Worm (Caenorhabditis elegans) whole organism, L2 larva: ENCODE data around the gene szy-20.

Source experiments
- ama-1 ChIP-seq: fragments of 150-350 bp; optimal IDR thresholded peaks from 2 replicates; lab custom pipeline; 2018; ENCODE audit warnings: inconsistent platforms
- lin-13 ChIP-seq: fragments of 150-350 bp; optimal IDR thresholded peaks from 2 replicates; lab custom pipeline; 2014; ENCODE audit warnings: missing biosample characterization, missing genetic modification reagents, missing genetic modification characterization
- nhr-11 ChIP-seq: fragments of 150-350 bp; optimal IDR thresholded peaks from 2 replicates; lab custom pipeline; 2014; ENCODE audit warnings: missing biosample characterization, missing genetic modification characterization
- skn-1 ChIP-seq: sonication (generic microtip); optimal IDR thresholded peaks from 2 replicates; lab custom pipeline; 2017; ENCODE audit warnings: missing biosample characterization, missing genetic modification characterization
- snpc-4 ChIP-seq: fragments of 150-350 bp; optimal IDR thresholded peaks from 2 replicates; lab custom pipeline; 2014; ENCODE audit warnings: missing biosample characterization, missing genetic modification characterization
- zag-1 ChIP-seq: fragments of 150-350 bp; optimal IDR thresholded peaks from 2 replicates; lab custom pipeline; 2014; ENCODE audit warnings: missing biosample characterization, missing genetic modification characterization

DNA sequence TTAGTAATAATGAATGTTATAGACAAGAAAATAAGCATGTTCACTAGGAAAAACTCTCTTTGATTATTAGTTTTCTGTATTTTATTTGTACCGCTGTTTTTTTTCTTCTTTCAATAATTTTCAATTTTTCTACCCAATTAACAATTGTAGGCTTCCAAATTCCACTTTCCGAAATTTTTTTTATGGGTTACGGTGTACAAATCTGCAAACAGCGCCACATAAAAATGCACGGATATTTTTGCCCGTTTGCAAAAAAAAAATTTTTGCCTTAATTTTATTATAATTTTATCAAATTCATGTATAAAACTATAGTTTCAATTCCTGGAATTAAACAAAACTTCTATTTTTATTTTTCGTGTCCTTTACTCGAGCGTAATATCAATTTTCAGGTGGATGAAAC lies 23.6 kb upstream of the szy-20 start, which contains the start of gene ooc-5:
- no peak for TF ChIP-seq skn-1
- TF ChIP-seq lin-13 (GFP tag; lab: Kevin White, UChicago): no peak
- TF ChIP-seq ama-1 (lab: Kevin White, UChicago): no peak
- TF ChIP-seq nhr-11 (tag; lab: Kevin White, UChicago): no peak
- TF ChIP-seq zag-1 (tag; lab: Kevin White, UChicago): no peak
- TF ChIP-seq snpc-4 (tag; lab: Kevin White, UChicago): no peak
